Worm (Caenorhabditis elegans) whole organism, midembryonic: ENCODE results near the gene gcy-12.

ENCODE experiments used
- T22C8.4 ChIP-seq: fragments of 200-800 bp; sonication (Bioruptor generic); IDR thresholded peaks from 2 replicates; pipeline ENCODE4 v1.3.6; 2022; ENCODE audit warnings: missing genetic modification characterization, missing compliant biosample characterization
- cog-1 ChIP-seq: sonication (generic microtip); optimal IDR thresholded peaks from 2 replicates; lab custom pipeline; 2016; ENCODE audit warnings: missing genetic modification characterization, missing compliant biosample characterization
- flt-1 ChIP-seq: fragments of 200-800 bp; sonication (Bioruptor generic); IDR thresholded peaks from 2 replicates; pipeline ENCODE4 v1.3.6; 2022; ENCODE audit warnings: missing genetic modification characterization, missing compliant biosample characterization
- klf-2 ChIP-seq: fragments of 200-800 bp; sonication (Bioruptor generic); conservative IDR thresholded peaks from 2 replicates; pipeline ENCODE4 v1.3.6; 2022; ENCODE audit warnings: missing genetic modification reagents, missing genetic modification characterization, missing compliant biosample characterization
- med-1 ChIP-seq: sonication (generic microtip); optimal IDR thresholded peaks from 2 replicates; lab custom pipeline; 2017; ENCODE audit warnings: missing genetic modification characterization, mild to moderate bottlenecking, missing compliant biosample characterization, antibody characterized with exemption, missing genetic modification reagents; ENCODE audit not compliant: insufficient read depth
- ref-1 ChIP-seq: fragments of 200-800 bp; sonication (Bioruptor generic); conservative IDR thresholded peaks from 2 replicates; pipeline ENCODE4 v1.3.6; 2022; ENCODE audit warnings: missing genetic modification reagents, missing genetic modification characterization, missing compliant biosample characterization
- ztf-23 ChIP-seq: fragments of 200-800 bp; sonication (Bioruptor generic); IDR thresholded peaks from 2 replicates; pipeline ENCODE4 v1.3.6; 2022; ENCODE audit warnings: missing genetic modification reagents, missing genetic modification characterization, missing compliant biosample characterization
- ztf-29 ChIP-seq: fragments of 200-800 bp; sonication (Bioruptor generic); IDR thresholded peaks from 2 replicates; pipeline ENCODE4 v1.3.6; 2022; ENCODE audit warnings: missing genetic modification reagents, missing genetic modification characterization, missing compliant biosample characterization

DNA sequence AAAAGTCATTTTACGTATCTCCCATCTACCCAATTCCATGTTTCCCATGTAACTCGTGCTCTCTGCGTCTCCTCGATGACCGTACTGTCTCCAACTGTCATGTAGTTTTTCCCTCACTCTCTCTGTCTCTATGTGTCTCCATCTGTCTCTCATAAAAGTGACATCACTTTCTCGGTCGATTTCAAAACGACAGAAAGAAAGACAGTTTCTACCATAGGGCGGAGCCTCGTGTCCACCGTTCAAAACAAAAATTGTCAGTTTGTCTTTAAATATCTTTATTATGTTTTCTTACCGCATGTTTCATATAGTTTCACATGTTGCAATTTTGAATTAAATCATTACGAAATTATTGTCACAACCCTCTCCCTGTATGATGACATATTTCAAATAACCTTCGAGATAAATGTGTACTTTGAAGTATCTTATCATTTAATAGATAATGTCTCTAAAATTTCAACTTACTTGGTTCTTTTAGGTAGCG is 18.4 kb downstream of the gcy-12 start:
- TF ChIP-seq flt-1 (GFP tag; lab: Robert Waterston, UW) (0 out of 2 replicates have a peak, but pooled peaks have one; percentile 20), ztf-29 (GFP tag; lab: Robert Waterston, UW) (no peak), T22C8.4 (GFP tag; lab: Robert Waterston, UW) (no peak), klf-2 (GFP tag; lab: Robert Waterston, UW) (no peak), ztf-23 (GFP tag; lab: Robert Waterston, UW) (no peak), ref-1 (GFP tag; lab: Robert Waterston, UW) (no peak), cog-1 (tag; lab: Kevin White, UChicago) (peak; percentile 53), med-1 (no peak)
